Worm (Caenorhabditis elegans) whole organism, L1 larva: ENCODE measurements around the gene F52E1.3.
A peak's percentile ranks its signal among the peaks of the same experiment; 100 is the strongest.

Experiments used
- C04F5.9 ChIP-seq: sonication (generic microtip); optimal IDR thresholded peaks from 2 replicates; lab custom pipeline; 2016; ENCODE audit warnings: missing genetic modification characterization, missing compliant biosample characterization
- C34B4.2 ChIP-seq: sonication (generic microtip); optimal IDR thresholded peaks from 2 replicates; lab custom pipeline; 2017; ENCODE audit warnings: mild to moderate bottlenecking, missing genetic modification characterization, missing compliant biosample characterization
- F16B12.6 ChIP-seq: fragments of 150-350 bp; optimal IDR thresholded peaks from 2 replicates; lab custom pipeline; 2014; ENCODE audit warnings: missing biosample characterization, missing genetic modification characterization
- aha-1 ChIP-seq: fragments of 150-350 bp; optimal IDR thresholded peaks from 2 replicates; lab custom pipeline; 2014; ENCODE audit warnings: missing biosample characterization, missing genetic modification characterization
- aly-2 ChIP-seq: fragments of 150-350 bp; optimal IDR thresholded peaks from 2 replicates; lab custom pipeline; 2014; ENCODE audit warnings: missing biosample characterization, missing genetic modification characterization
- ama-1 ChIP-seq: fragments of 150-350 bp; optimal IDR thresholded peaks from 2 replicates; lab custom pipeline; 2014
- blmp-1 ChIP-seq: fragments of 150-350 bp; optimal IDR thresholded peaks from 2 replicates; lab custom pipeline; 2014; ENCODE audit warnings: missing biosample characterization, missing genetic modification characterization
- ceh-63 ChIP-seq: fragments of 200-800 bp; sonication (Bioruptor generic); optimal IDR thresholded peaks from 2 replicates; lab custom pipeline; 2018; ENCODE audit warnings: mild to moderate bottlenecking, missing genetic modification characterization, missing compliant biosample characterization
- ceh-8 ChIP-seq: fragments of 200-800 bp; sonication (Bioruptor generic); optimal IDR thresholded peaks from 2 replicates; lab custom pipeline; 2018; ENCODE audit warnings: mild to moderate bottlenecking, missing genetic modification characterization, moderate library complexity, missing compliant biosample characterization
- ceh-82 ChIP-seq, 3 experiments: fragments of 150-350 bp in 1 of 3; sonication (generic microtip) in 2 of 3; optimal IDR thresholded peaks; 2 replicates each; lab custom pipeline; 2014 to 2017; ENCODE audit warnings: missing biosample characterization in 3 of 3, missing genetic modification characterization in 3 of 3
- ceh-88 ChIP-seq: fragments of 200-800 bp; sonication (Bioruptor generic); IDR thresholded peaks from 2 replicates; pipeline ENCODE4 v1.3.6; 2022; ENCODE audit warnings: missing genetic modification characterization, missing compliant biosample characterization
- ceh-90 ChIP-seq: sonication (generic microtip); optimal IDR thresholded peaks from 2 replicates; lab custom pipeline; 2016; ENCODE audit warnings: missing genetic modification characterization, missing compliant biosample characterization
- dsc-1 ChIP-seq: sonication (generic microtip); optimal IDR thresholded peaks from 2 replicates; lab custom pipeline; 2016; ENCODE audit warnings: mild to moderate bottlenecking, missing genetic modification characterization, missing compliant biosample characterization
- efl-3 ChIP-seq: fragments of 200-800 bp; sonication (Bioruptor generic); optimal IDR thresholded peaks from 2 replicates; lab custom pipeline; 2018; ENCODE audit warnings: mild to moderate bottlenecking, missing genetic modification characterization, missing compliant biosample characterization
- egl-27 ChIP-seq, 2 experiments: fragments of 150-350 bp in 1 of 2; sonication (generic microtip); optimal IDR thresholded peaks; 3 replicates each; lab custom pipeline; 2017 to 2018; ENCODE audit warnings: missing biosample characterization in 2 of 2, missing genetic modification characterization in 2 of 2, missing genetic modification reagents in 2 of 2
- elt-2 ChIP-seq: sonication (generic microtip); optimal IDR thresholded peaks from 2 replicates; lab custom pipeline; 2016; ENCODE audit warnings: missing genetic modification characterization, mild to moderate bottlenecking, inconsistent platforms, missing compliant biosample characterization, missing genetic modification reagents
- fkh-4 ChIP-seq: sonication (generic microtip); optimal IDR thresholded peaks from 2 replicates; lab custom pipeline; 2016; ENCODE audit warnings: missing compliant biosample characterization, missing genetic modification characterization, borderline replicate concordance
- fos-1 ChIP-seq: fragments of 150-350 bp; optimal IDR thresholded peaks from 2 replicates; lab custom pipeline; 2014; ENCODE audit warnings: missing biosample characterization, missing genetic modification characterization
- grh-1 ChIP-seq: fragments of 200-800 bp; sonication (Bioruptor generic); IDR thresholded peaks from 2 replicates; pipeline ENCODE4 v1.3.6; 2022; ENCODE audit warnings: missing genetic modification reagents, missing genetic modification characterization, missing compliant biosample characterization
- irx-1 ChIP-seq: sonication (generic microtip); optimal IDR thresholded peaks from 2 replicates; lab custom pipeline; 2016; ENCODE audit warnings: missing genetic modification characterization, missing compliant biosample characterization
- isw-1 ChIP-seq: fragments of 200-800 bp; sonication (Bioruptor generic); IDR thresholded peaks from 2 replicates; pipeline ENCODE4 v1.3.6; 2022; ENCODE audit warnings: missing genetic modification characterization, missing compliant biosample characterization
- lin-13 ChIP-seq: fragments of 150-350 bp; optimal IDR thresholded peaks from 2 replicates; lab custom pipeline; 2014; ENCODE audit warnings: missing biosample characterization, missing genetic modification reagents, missing genetic modification characterization
- lin-14 ChIP-seq: fragments of 200-800 bp; sonication (Bioruptor generic); optimal IDR thresholded peaks from 2 replicates; lab custom pipeline; 2018; ENCODE audit warnings: mild to moderate bottlenecking, missing genetic modification characterization, moderate library complexity, missing compliant biosample characterization
- lir-3 ChIP-seq: sonication (generic microtip); optimal IDR thresholded peaks from 2 replicates; lab custom pipeline; 2016; ENCODE audit warnings: mild to moderate bottlenecking, missing genetic modification characterization, moderate library complexity, missing compliant biosample characterization; ENCODE audit not compliant: poor library complexity
- mab-9 ChIP-seq: fragments of 200-800 bp; sonication (Bioruptor generic); IDR thresholded peaks from 2 replicates; pipeline ENCODE4 v1.3.6; 2022; ENCODE audit warnings: missing genetic modification reagents, missing genetic modification characterization, missing compliant biosample characterization
- mdl-1 ChIP-seq, 2 experiments: fragments of 150-350 bp; optimal IDR thresholded peaks; 2 replicates each; lab custom pipeline; 2014 to 2017; ENCODE audit warnings: missing biosample characterization in 2 of 2, missing genetic modification characterization in 2 of 2, inconsistent platforms in 1 of 2
- mef-2 ChIP-seq: fragments of 150-350 bp; optimal IDR thresholded peaks from 2 replicates; lab custom pipeline; 2014; ENCODE audit warnings: missing biosample characterization, missing genetic modification characterization
- nhr-237 ChIP-seq: fragments of 150-350 bp; optimal IDR thresholded peaks from 2 replicates; lab custom pipeline; 2014; ENCODE audit warnings: missing biosample characterization, missing genetic modification characterization
- nhr-28 ChIP-seq: fragments of 150-350 bp; optimal IDR thresholded peaks from 2 replicates; lab custom pipeline; 2014; ENCODE audit warnings: missing biosample characterization, missing genetic modification characterization
- nhr-47 ChIP-seq: sonication (generic microtip); optimal IDR thresholded peaks from 2 replicates; lab custom pipeline; 2016; ENCODE audit warnings: mild to moderate bottlenecking, missing genetic modification characterization, moderate library complexity, missing compliant biosample characterization
- nhr-71 ChIP-seq: sonication (generic microtip); optimal IDR thresholded peaks from 2 replicates; lab custom pipeline; 2016; ENCODE audit warnings: mild to moderate bottlenecking, missing genetic modification characterization, moderate library complexity, missing compliant biosample characterization
- nhr-76 ChIP-seq: sonication (generic microtip); optimal IDR thresholded peaks from 2 replicates; lab custom pipeline; 2017; ENCODE audit warnings: missing biosample characterization, missing genetic modification characterization
- nhr-84 ChIP-seq: sonication (generic microtip); optimal IDR thresholded peaks from 2 replicates; lab custom pipeline; 2017; ENCODE audit warnings: missing biosample characterization, missing genetic modification characterization
- nhr-85 ChIP-seq: sonication (generic microtip); peaks from one replicate; lab custom pipeline; 2016; ENCODE audit warnings: missing genetic modification characterization, inconsistent platforms, missing compliant biosample characterization
- pag-3 ChIP-seq: sonication (generic microtip); optimal IDR thresholded peaks from 2 replicates; lab custom pipeline; 2017; ENCODE audit warnings: missing genetic modification characterization, mild to moderate bottlenecking, missing compliant biosample characterization, antibody characterized with exemption, borderline replicate concordance; ENCODE audit not compliant: insufficient read depth
- pqm-1 ChIP-seq: sonication (generic microtip); optimal IDR thresholded peaks from 3 replicates; lab custom pipeline; 2017; ENCODE audit warnings: missing biosample characterization, missing genetic modification characterization
- skn-1 ChIP-seq: fragments of 150-350 bp; optimal IDR thresholded peaks from 2 replicates; lab custom pipeline; 2014; ENCODE audit warnings: missing biosample characterization, missing genetic modification characterization
- sox-4 ChIP-seq: sonication (generic microtip); optimal IDR thresholded peaks from 2 replicates; lab custom pipeline; 2016; ENCODE audit warnings: missing genetic modification characterization, missing compliant biosample characterization
- sup-37 ChIP-seq: fragments of 200-800 bp; sonication (Bioruptor generic); optimal IDR thresholded peaks from 2 replicates; lab custom pipeline; 2018; ENCODE audit warnings: mild to moderate bottlenecking, missing genetic modification characterization, missing compliant biosample characterization
- swsn-7 ChIP-seq: sonication (generic microtip); optimal IDR thresholded peaks from 2 replicates; lab custom pipeline; 2016; ENCODE audit warnings: missing genetic modification characterization, missing compliant biosample characterization
- tlp-1 ChIP-seq: fragments of 150-350 bp; optimal IDR thresholded peaks from 2 replicates; lab custom pipeline; 2014; ENCODE audit warnings: missing biosample characterization, missing genetic modification characterization
- unc-130 ChIP-seq: fragments of 150-350 bp; optimal IDR thresholded peaks from 2 replicates; lab custom pipeline; 2017; ENCODE audit warnings: missing biosample characterization, missing genetic modification characterization, inconsistent platforms
- unc-30 ChIP-seq: sonication (generic microtip); optimal IDR thresholded peaks from 2 replicates; lab custom pipeline; 2017; ENCODE audit warnings: missing biosample characterization, missing genetic modification characterization
- unc-62 ChIP-seq: fragments of 150-350 bp; optimal IDR thresholded peaks from 2 replicates; lab custom pipeline; 2014; ENCODE audit warnings: missing biosample characterization, missing genetic modification reagents, missing genetic modification characterization
- unc-86 ChIP-seq: sonication (generic microtip); optimal IDR thresholded peaks from 2 replicates; lab custom pipeline; 2016; ENCODE audit warnings: missing genetic modification characterization, missing compliant biosample characterization
- unc-98 ChIP-seq: fragments of 200-800 bp; sonication (Bioruptor generic); IDR thresholded peaks from 2 replicates; pipeline ENCODE4 v1.3.6; 2022; ENCODE audit warnings: missing genetic modification characterization, missing compliant biosample characterization
- vab-15 ChIP-seq: sonication (generic microtip); optimal IDR thresholded peaks from 2 replicates; lab custom pipeline; 2017; ENCODE audit warnings: missing genotype, mild to moderate bottlenecking, missing genetic modification characterization, missing compliant biosample characterization
- xbp-1 ChIP-seq: sonication (generic microtip); optimal IDR thresholded peaks from 2 replicates; lab custom pipeline; 2016; ENCODE audit warnings: missing genetic modification characterization, missing compliant biosample characterization
- zag-1 ChIP-seq: fragments of 150-350 bp; optimal IDR thresholded peaks from 2 replicates; lab custom pipeline; 2014; ENCODE audit warnings: missing biosample characterization, missing genetic modification characterization
- zip-4 ChIP-seq: fragments of 200-800 bp; sonication (Bioruptor generic); optimal IDR thresholded peaks from 2 replicates; lab custom pipeline; 2018; ENCODE audit warnings: mild to moderate bottlenecking, missing genetic modification characterization, moderate library complexity, missing compliant biosample characterization

Gene F52E1.3

ce11 chrV:8348959-8349389 is 45.6 kb upstream of the F52E1.3 start (continued):
- peak; percentile 89 for TF ChIP-seq elt-2 (tag; lab: Kevin White, UChicago)
- TF ChIP-seq isw-1 (GFP tag; lab: Robert Waterston, UW) = peak; percentile 42
- TF ChIP-seq sox-4 = peak; percentile 49
- TF ChIP-seq egl-27 (tag; optimal IDR thresholded peaks at IDR 0.05; lab: Kevin White, UChicago) = no peak
- no peak for TF ChIP-seq aha-1
- TF ChIP-seq aly-2 (tag; lab: Kevin White, UChicago) = peak; percentile 49
- no peak for TF ChIP-seq pqm-1 (tag; lab: Kevin White, UChicago)
- TF ChIP-seq C34B4.2 (tag; lab: Kevin White, UChicago) = no peak
- TF ChIP-seq ceh-88 = 0 out of 2 replicates have a peak, but pooled peaks have one; percentile 28
- TF ChIP-seq lin-14 (GFP tag; lab: Kevin White, UChicago) = peak; percentile 92
- no peak for TF ChIP-seq zag-1
- no peak for TF ChIP-seq ceh-90 (tag; lab: Kevin White, UChicago)
- TF ChIP-seq ama-1 (lab: Kevin White, UChicago) = peak; percentile 96
- peak; percentile 95 for TF ChIP-seq nhr-47 (tag; lab: Kevin White, UChicago)
- no peak for TF ChIP-seq fkh-4
- TF ChIP-seq tlp-1 (tag; lab: Kevin White, UChicago) = no peak
- no peak for TF ChIP-seq pag-3 (tag; lab: Kevin White, UChicago)
- no peak for TF ChIP-seq nhr-76
- TF ChIP-seq irx-1 = peak; percentile 80
- TF ChIP-seq vab-15 = no peak
- peak; percentile 50 for TF ChIP-seq lir-3 (tag; lab: Kevin White, UChicago)
- TF ChIP-seq mef-2 = no peak
- peak; percentile 68 for TF ChIP-seq efl-3 (GFP tag; lab: Kevin White, UChicago)
- TF ChIP-seq unc-86 (tag; lab: Kevin White, UChicago) = peak; percentile 68
- peak; percentile 73 for TF ChIP-seq sup-37 (GFP tag; lab: Kevin White, UChicago)
- TF ChIP-seq C04F5.9 (tag; lab: Kevin White, UChicago) = peak; percentile 45
- peak; percentile 26 for TF ChIP-seq blmp-1
- no peak for TF ChIP-seq unc-98 (GFP tag; lab: Robert Waterston, UW)
- TF ChIP-seq nhr-85 (tag; lab: Kevin White, UChicago) = peak; percentile 97
- peak; percentile 71 for TF ChIP-seq skn-1 (tag; lab: Kevin White, UChicago)
- TF ChIP-seq unc-62 (GFP tag; lab: Kevin White, UChicago) = no peak
- peak; percentile 69 for TF ChIP-seq zip-4 (GFP tag; lab: Kevin White, UChicago)
- peak; percentile 84 for TF ChIP-seq grh-1 (GFP tag; lab: Robert Waterston, UW)
- peak; percentile 89 for TF ChIP-seq xbp-1 (tag; lab: Kevin White, UChicago)
- no peak for TF ChIP-seq nhr-28 (tag; lab: Kevin White, UChicago)
- peak; percentile 95 for TF ChIP-seq nhr-71 (tag; lab: Kevin White, UChicago)
- TF ChIP-seq nhr-237 (tag; lab: Kevin White, UChicago) = peak; percentile 8
- peak; percentile 66 for TF ChIP-seq ceh-8 (GFP tag; lab: Kevin White, UChicago)
- peak; percentile 74 for TF ChIP-seq mab-9 (GFP tag; lab: Robert Waterston, UW)
- peak; percentile 22 for TF ChIP-seq unc-130 (tag; lab: Kevin White, UChicago)
- no peak for TF ChIP-seq ceh-63 (GFP tag; lab: Kevin White, UChicago)
- peak in 1 of 2 experiments; percentile 59 for TF ChIP-seq mdl-1 (tag; optimal IDR thresholded peaks at IDR 0.05; lab: Kevin White, UChicago)
- TF ChIP-seq dsc-1 (tag; lab: Kevin White, UChicago) = peak; percentile 93
- TF ChIP-seq swsn-7 (tag; lab: Kevin White, UChicago) = peak; percentile 93
- peak; percentile 59 for TF ChIP-seq lin-13 (GFP tag; lab: Kevin White, UChicago)
- TF ChIP-seq unc-30 = no peak
- peak; percentile 75 for TF ChIP-seq fos-1 (tag; lab: Kevin White, UChicago)
- peak; percentile 37 for TF ChIP-seq F16B12.6 (tag; lab: Kevin White, UChicago)
- TF ChIP-seq nhr-84 = no peak
- TF ChIP-seq ceh-82 (tag; optimal IDR thresholded peaks at IDR 0.05; lab: Kevin White, UChicago) = peak; percentile 85 to 86 (median 85)
